Worm (Caenorhabditis elegans) whole organism, young adult: ENCODE results near the gene ain-1.

Experiments used
- B0261.1 ChIP-seq: sonication (generic microtip); optimal IDR thresholded peaks from 2 replicates; lab custom pipeline; 2016; ENCODE audit warnings: mild to moderate bottlenecking, missing genetic modification characterization, moderate library complexity, missing compliant biosample characterization
- F23B12.7 ChIP-seq: sonication (generic microtip); optimal IDR thresholded peaks from 2 replicates; lab custom pipeline; 2017; ENCODE audit warnings: missing genetic modification characterization, mild to moderate bottlenecking, missing compliant biosample characterization, antibody characterized with exemption, moderate library complexity; ENCODE audit not compliant: insufficient read depth
- F37B4.10 ChIP-seq: fragments of 200-800 bp; sonication (Bioruptor generic); IDR thresholded peaks from 2 replicates; pipeline ENCODE4 v1.3.6; 2022; ENCODE audit warnings: missing genetic modification characterization, missing compliant biosample characterization
- F52B5.7 ChIP-seq: sonication (generic microtip); optimal IDR thresholded peaks from 2 replicates; lab custom pipeline; 2016; ENCODE audit warnings: mild to moderate bottlenecking, missing genetic modification characterization, missing compliant biosample characterization
- F55B11.4 ChIP-seq: sonication (generic microtip); optimal IDR thresholded peaks from 2 replicates; lab custom pipeline; 2016; ENCODE audit warnings: missing compliant biosample characterization, missing genetic modification characterization, borderline replicate concordance; ENCODE audit not compliant: insufficient read depth
- F57A8.1 ChIP-seq: fragments of 200-800 bp; sonication (Bioruptor generic); optimal IDR thresholded peaks from 2 replicates; lab custom pipeline; 2018; ENCODE audit warnings: mild to moderate bottlenecking, missing genetic modification characterization, moderate library complexity, missing compliant biosample characterization
- K11D2.4 ChIP-seq: fragments of 200-800 bp; sonication (Bioruptor generic); IDR thresholded peaks from 2 replicates; pipeline ENCODE4 v1.3.6; 2022; ENCODE audit warnings: missing genetic modification reagents, missing genetic modification characterization, missing compliant biosample characterization
- T07F8.4 ChIP-seq: sonication (generic microtip); optimal IDR thresholded peaks from 2 replicates; lab custom pipeline; 2016; ENCODE audit warnings: mild to moderate bottlenecking, missing genetic modification characterization, moderate library complexity, missing compliant biosample characterization
- T26A5.8 ChIP-seq: sonication (generic microtip); optimal IDR thresholded peaks from 2 replicates; lab custom pipeline; 2016; ENCODE audit warnings: missing genetic modification characterization, missing compliant biosample characterization
- Y95B8A.8 ChIP-seq: fragments of 200-800 bp; sonication (Bioruptor generic); IDR thresholded peaks from 2 replicates; pipeline ENCODE4 v1.3.6; 2022; ENCODE audit warnings: missing genetic modification reagents, missing genetic modification characterization, missing compliant biosample characterization
- cebp-1 ChIP-seq, 2 experiments: fragments of 200-800 bp in 1 of 2; sonication (Bioruptor generic) in 1 of 2; sonication (generic microtip) in 1 of 2; IDR thresholded peaks in 1 of 2; optimal IDR thresholded peaks in 1 of 2; 2 replicates each; pipeline versions ENCODE4 v1.3.6 to Lab custom; 2017 to 2022; ENCODE audit warnings: missing compliant biosample characterization in 2 of 2, missing genetic modification characterization in 2 of 2, mild to moderate bottlenecking in 1 of 2, missing genetic modification reagents in 1 of 2, moderate library complexity in 1 of 2
- chd-7 ChIP-seq: sonication (generic microtip); optimal IDR thresholded peaks from 2 replicates; lab custom pipeline; 2016; ENCODE audit warnings: mild to moderate bottlenecking, missing genetic modification characterization, moderate library complexity, missing compliant biosample characterization
- dpff-1 ChIP-seq: sonication (generic microtip); optimal IDR thresholded peaks from 2 replicates; lab custom pipeline; 2017; ENCODE audit warnings: mild to moderate bottlenecking, missing genetic modification characterization, missing compliant biosample characterization
- egl-44 ChIP-seq: fragments of 200-800 bp; sonication (Bioruptor generic); IDR thresholded peaks from 2 replicates; pipeline ENCODE4 v1.3.6; 2022; ENCODE audit warnings: missing genetic modification reagents, missing genetic modification characterization, missing compliant biosample characterization
- ets-4 ChIP-seq: fragments of 200-800 bp; sonication (Bioruptor generic); optimal IDR thresholded peaks from 2 replicates; lab custom pipeline; 2018; ENCODE audit warnings: mild to moderate bottlenecking, missing genetic modification characterization, missing compliant biosample characterization
- gei-17 ChIP-seq: fragments of 200-800 bp; sonication (Bioruptor generic); optimal IDR thresholded peaks from 2 replicates; lab custom pipeline; 2018; ENCODE audit warnings: mild to moderate bottlenecking, missing genetic modification characterization, missing compliant biosample characterization
- hlh-12 ChIP-seq: sonication (generic microtip); optimal IDR thresholded peaks from 2 replicates; lab custom pipeline; 2016; ENCODE audit warnings: missing genetic modification characterization, missing compliant biosample characterization
- hmg-1.2 ChIP-seq: fragments of 200-800 bp; sonication (Bioruptor generic); IDR thresholded peaks from 2 replicates; pipeline ENCODE4 v1.3.6; 2022; ENCODE audit warnings: missing genetic modification reagents, missing genetic modification characterization, missing compliant biosample characterization
- lir-1 ChIP-seq: fragments of 200-800 bp; sonication (Bioruptor generic); conservative IDR thresholded peaks from 2 replicates; pipeline ENCODE4 v1.3.6; 2022; ENCODE audit warnings: missing genetic modification reagents, missing genetic modification characterization, missing compliant biosample characterization
- mcd-1 ChIP-seq: fragments of 200-800 bp; sonication (Bioruptor generic); IDR thresholded peaks from 2 replicates; pipeline ENCODE4 v1.3.6; 2022; ENCODE audit warnings: missing genetic modification reagents, missing genetic modification characterization, missing compliant biosample characterization
- mes-4 ChIP-seq: sonication (generic microtip); optimal IDR thresholded peaks from 2 replicates; lab custom pipeline; 2016; ENCODE audit warnings: missing genotype, missing genetic modification characterization, missing compliant biosample characterization
- mxl-1 ChIP-seq: sonication (generic microtip); optimal IDR thresholded peaks from 2 replicates; lab custom pipeline; 2016; ENCODE audit warnings: missing genetic modification characterization, missing compliant biosample characterization
- nfya-2 ChIP-seq: fragments of 200-800 bp; sonication (Bioruptor generic); IDR thresholded peaks from 2 replicates; pipeline ENCODE4 v1.3.6; 2022; ENCODE audit warnings: missing genetic modification reagents, missing genetic modification characterization, missing compliant biosample characterization
- nhr-120 ChIP-seq: fragments of 200-800 bp; sonication (Bioruptor generic); IDR thresholded peaks from 2 replicates; pipeline ENCODE4 v1.3.6; 2022; ENCODE audit warnings: missing genetic modification characterization, missing compliant biosample characterization
- nhr-27 ChIP-seq: fragments of 200-800 bp; sonication (Bioruptor generic); optimal IDR thresholded peaks from 2 replicates; lab custom pipeline; 2018; ENCODE audit warnings: mild to moderate bottlenecking, missing genetic modification characterization, moderate library complexity, missing compliant biosample characterization
- pha-4 ChIP-seq: fragments of 150-350 bp; sonication (generic microtip); optimal IDR thresholded peaks from 2 replicates; lab custom pipeline; 2014; ENCODE audit warnings: missing biosample characterization, missing genetic modification reagents, missing genetic modification characterization
- rec-8 ChIP-seq, 2 experiments: sonication (generic microtip); optimal IDR thresholded peaks; 2 replicates each; lab custom pipeline; 2016; ENCODE audit warnings: mild to moderate bottlenecking in 2 of 2, missing genetic modification characterization in 2 of 2, missing genetic modification reagents in 2 of 2, missing genotype in 2 of 2, missing biosample characterization in 1 of 2, missing compliant biosample characterization in 1 of 2, moderate library complexity in 1 of 2
- sdz-38 ChIP-seq: sonication (generic microtip); optimal IDR thresholded peaks from 2 replicates; lab custom pipeline; 2016; ENCODE audit warnings: missing genotype, missing genetic modification characterization, missing compliant biosample characterization
- snpc-1.3 ChIP-seq: sonication (generic microtip); optimal IDR thresholded peaks from 2 replicates; lab custom pipeline; 2017; ENCODE audit warnings: missing genetic modification characterization, mild to moderate bottlenecking, missing compliant biosample characterization, antibody characterized with exemption, moderate library complexity, missing genotype, missing genetic modification reagents; ENCODE audit not compliant: insufficient read depth
- zfh-2 ChIP-seq: fragments of 200-800 bp; sonication (Bioruptor generic); conservative IDR thresholded peaks from 2 replicates; pipeline ENCODE4 v1.3.6; 2022; ENCODE audit warnings: missing genetic modification reagents, missing genetic modification characterization, missing compliant biosample characterization

The ain-1 gene

DNA sequence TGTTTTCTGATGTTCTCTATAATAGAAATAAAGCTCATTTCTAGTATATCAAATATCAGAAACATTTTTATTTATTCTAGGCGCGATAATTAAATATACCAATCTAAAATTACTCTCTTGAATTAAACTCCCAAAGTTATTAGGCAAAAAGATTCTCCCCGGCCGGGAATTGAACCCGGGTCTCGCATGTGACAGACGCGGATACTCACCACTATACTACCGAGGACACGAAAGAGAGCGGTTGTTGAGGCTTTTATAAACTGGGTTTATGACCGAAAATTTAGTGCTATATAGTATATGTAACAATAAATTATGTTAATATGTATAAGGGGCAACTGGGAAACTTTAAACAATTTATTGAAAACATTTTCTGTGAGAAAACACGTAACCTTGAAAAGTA lies 8.7 kb upstream of the ain-1 start (continued):
- TF ChIP-seq K11D2.4 (GFP tag; lab: Robert Waterston, UW) (no peak), nhr-27 (tag; lab: Kevin White, UChicago) (no peak), nhr-120 (GFP tag; lab: Robert Waterston, UW) (0 out of 2 replicates have a peak, but pooled peaks have one; percentile 80)

- no peak for TF ChIP-seq T26A5.8 (tag; lab: Kevin White, UChicago)
- no peak for TF ChIP-seq lir-1 (GFP tag; lab: Robert Waterston, UW)
- no peak for TF ChIP-seq dpff-1 (tag; lab: Kevin White, UChicago)
- TF ChIP-seq T07F8.4 = no peak
- TF ChIP-seq gei-17 = no peak
- no peak for TF ChIP-seq B0261.1 (tag; lab: Kevin White, UChicago)
- no peak for TF ChIP-seq chd-7 (tag; lab: Kevin White, UChicago)
- no peak for TF ChIP-seq mes-4 (tag; lab: Kevin White, UChicago)
- no peak for TF ChIP-seq F37B4.10 (GFP tag; lab: Robert Waterston, UW)
- TF ChIP-seq snpc-1.3 (tag; lab: Kevin White, UChicago) = no peak
- no peak for TF ChIP-seq zfh-2 (GFP tag; lab: Robert Waterston, UW)
- no peak for TF ChIP-seq F23B12.7 (tag; lab: Kevin White, UChicago)
- TF ChIP-seq sdz-38 = no peak
- no peak for TF ChIP-seq F52B5.7 (tag; lab: Kevin White, UChicago)
Observed at ce11 chrX:16607128-16607527, 6.1 kb upstream of the ain-1 start.

ce11 chrX:16609424-16609823 lies 3.8 kb upstream of the ain-1 start, which contains the start of gene F59C12.3:
TSS of gene F59C12.3 (minus strand) at chrX:16609524.
- TF ChIP-seq Y95B8A.8 = no peak
- no peak for TF ChIP-seq mcd-1
- no peak for TF ChIP-seq ets-4 (GFP tag; lab: Kevin White, UChicago)
- no peak for TF ChIP-seq F55B11.4 (tag; lab: Kevin White, UChicago)
- TF ChIP-seq pha-4 (tag; lab: Kevin White, UChicago) = no peak
- no peak for TF ChIP-seq hlh-12 (tag; lab: Kevin White, UChicago)
- no peak for TF ChIP-seq F57A8.1 (GFP tag; lab: Kevin White, UChicago)
- TF ChIP-seq rec-8 (tag; optimal IDR thresholded peaks at IDR 0.05; lab: Kevin White, UChicago) = no peak

ce11 chrX:16611333-16612043 lies 1.8 kb upstream of the ain-1 start:
- no peak for TF ChIP-seq mes-4 (tag; lab: Kevin White, UChicago)
- TF ChIP-seq nfya-2 (GFP tag; lab: Robert Waterston, UW) = no peak
- TF ChIP-seq K11D2.4 (GFP tag; lab: Robert Waterston, UW) = 0 out of 2 replicates have a peak, but pooled peaks have one; percentile 29
- peak; percentile 59 for TF ChIP-seq zfh-2 (GFP tag; lab: Robert Waterston, UW)
- TF ChIP-seq egl-44 (GFP tag; lab: Robert Waterston, UW) = no peak
- TF ChIP-seq hmg-1.2 (GFP tag; lab: Robert Waterston, UW) = peak; percentile 42; the same call in 1 of the 2 replicates
- no peak for TF ChIP-seq F52B5.7 (tag; lab: Kevin White, UChicago)
- TF ChIP-seq mxl-1 (tag; lab: Kevin White, UChicago) = no peak
- TF ChIP-seq cebp-1 (GFP tag; IDR thresholded peaks at IDR 0.05; lab: Robert Waterston, UW) = no peak
- peak; percentile 3 for TF ChIP-seq cebp-1 (tag; optimal IDR thresholded peaks at IDR 0.05; lab: Kevin White, UChicago)
